Worm (Caenorhabditis elegans): ENCODE results near the gene B0228.7.
A peak's percentile ranks its signal among the peaks of the same experiment; 100 is the strongest.

The B0228.7 gene

DNA sequence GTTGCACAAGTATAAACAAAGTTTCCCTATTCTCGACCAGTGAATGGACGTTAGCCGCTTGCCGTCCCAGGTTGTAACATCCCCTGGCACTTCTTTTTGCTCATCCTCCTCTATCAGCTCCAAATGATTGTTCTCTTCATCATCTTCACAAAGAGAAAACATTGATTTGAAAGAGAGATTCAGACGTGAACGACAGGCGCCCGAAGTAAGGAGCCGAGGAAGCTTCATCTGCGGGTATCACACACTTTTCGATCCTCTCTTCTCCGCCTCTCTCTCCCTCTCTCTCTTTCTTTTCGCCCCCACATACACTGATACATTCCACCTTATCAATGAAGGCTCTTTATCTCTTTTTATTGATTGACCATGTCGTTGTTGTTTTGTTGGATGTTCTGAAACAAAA is 36.0 kb downstream of the B0228.7 start:
- peak; percentile 61 for TF ChIP-seq rnt-1 (tag; optimal IDR thresholded peaks at IDR 0.05)
- no peak for TF ChIP-seq ets-4 (tag; optimal IDR thresholded peaks at IDR 0.05)
- peak; percentile 53 for TF ChIP-seq unc-55 (GFP tag; optimal IDR thresholded peaks at IDR 0.05)
- peak; percentile 62 for TF ChIP-seq ceh-18 (tag; optimal IDR thresholded peaks at IDR 0.05)

DNA sequence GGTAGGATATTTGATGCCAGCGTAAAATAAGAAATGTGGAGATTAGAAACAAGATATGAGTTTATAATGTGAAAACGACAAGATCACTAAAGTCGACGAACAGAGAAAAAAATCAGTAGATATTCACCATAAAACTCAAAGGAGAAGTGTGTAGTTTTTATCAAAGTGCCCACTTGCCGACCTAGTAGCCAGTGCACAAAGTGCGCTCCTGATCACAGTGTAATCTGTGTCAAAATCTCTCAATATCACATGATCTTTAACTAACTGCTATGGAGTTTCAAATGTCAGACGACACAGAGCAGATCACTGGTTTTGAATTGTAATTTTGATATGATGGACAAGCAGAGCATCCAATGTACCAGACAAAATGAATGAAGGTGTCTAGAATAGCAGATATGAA is 38.3 kb downstream of the B0228.7 start:
- TF ChIP-seq unc-55 (GFP tag; optimal IDR thresholded peaks at IDR 0.05) (peak; percentile 39), hlh-30 (tag; optimal IDR thresholded peaks at IDR 0.05; ENCODE audit: insufficient read depth) (peak; percentile 42), Y22D7AL.16 (tag; optimal IDR thresholded peaks at IDR 0.05) (no peak)

DNA sequence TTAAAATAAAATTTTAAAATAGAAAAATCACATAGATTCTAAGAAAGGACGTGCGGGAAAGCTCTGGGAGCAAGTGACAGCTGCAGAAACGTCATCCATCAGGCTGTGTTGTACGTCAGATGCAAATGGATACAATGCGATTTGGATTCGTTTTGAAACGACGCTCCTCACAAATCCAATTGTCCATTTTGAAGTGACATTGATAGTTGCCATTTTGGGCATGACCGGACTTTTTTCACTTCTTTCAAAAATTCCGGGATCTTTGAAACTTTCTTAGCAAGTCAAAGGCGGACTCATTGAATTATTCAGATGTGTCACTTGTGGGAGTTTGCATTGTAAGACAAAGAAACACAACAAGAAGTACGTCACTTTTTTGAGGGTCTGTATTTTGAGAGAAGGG is 39.8 kb downstream of the B0228.7 start:
- no peak for TF ChIP-seq unc-86 (tag; optimal IDR thresholded peaks at IDR 0.05)
- TF ChIP-seq hlh-30 (tag; optimal IDR thresholded peaks at IDR 0.05; ENCODE audit: insufficient read depth) = no peak
- no peak for TF ChIP-seq Y22D7AL.16 (tag; optimal IDR thresholded peaks at IDR 0.05)
- TF ChIP-seq unc-42 (tag; optimal IDR thresholded peaks at IDR 0.05) = peak; percentile 73
- TF ChIP-seq ets-4 (tag; optimal IDR thresholded peaks at IDR 0.05) = no peak
- no peak for TF ChIP-seq ceh-48 (tag; optimal IDR thresholded peaks at IDR 0.05)
- TF ChIP-seq pat-9 (tag; optimal IDR thresholded peaks at IDR 0.05) = no peak
- no peak for TF ChIP-seq K09A11.1 (tag; optimal IDR thresholded peaks at IDR 0.05; ENCODE audit: insufficient read depth)
- no peak for TF ChIP-seq ceh-6 (GFP tag; optimal IDR thresholded peaks at IDR 0.05)
- peak; percentile 18 for TF ChIP-seq unc-55 (GFP tag; optimal IDR thresholded peaks at IDR 0.05)
- no peak for TF ChIP-seq F13H6.1 (tag; optimal IDR thresholded peaks at IDR 0.05)
- no peak for TF ChIP-seq hlh-8 (tag; optimal IDR thresholded peaks at IDR 0.05)
- TF ChIP-seq ceh-30 (tag; optimal IDR thresholded peaks at IDR 0.05) = no peak
- no peak for TF ChIP-seq rnt-1 (tag; optimal IDR thresholded peaks at IDR 0.05)
- no peak for TF ChIP-seq ceh-2 (tag; optimal IDR thresholded peaks at IDR 0.05)

DNA sequence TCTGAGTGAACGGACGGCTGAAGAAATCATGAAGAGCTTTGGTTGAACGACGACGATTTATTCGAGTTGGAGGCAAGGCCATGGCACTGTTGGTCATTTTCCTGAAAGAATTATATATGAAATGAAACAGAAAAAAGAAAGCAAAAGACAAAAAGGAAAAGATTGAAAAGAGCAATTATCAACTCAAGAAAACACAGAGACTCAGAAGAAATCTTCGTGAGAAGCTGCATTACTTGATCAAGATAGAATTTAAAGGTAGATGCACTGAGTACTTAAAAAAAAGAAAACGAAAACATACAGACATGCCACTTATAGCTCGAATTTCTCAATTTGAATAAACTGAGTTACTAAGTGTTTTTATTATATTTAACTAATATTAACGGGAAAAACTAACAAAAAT is 40.3 kb downstream of the B0228.7 start, which contains the start of gene cpna-5:
Gene cpna-5, minus strand, starts transcription at position 101 of the 400 bp plus-strand sequence.
- TF ChIP-seq tbx-2 (tag; optimal IDR thresholded peaks at IDR 0.05) (no peak), eyg-1 (tag; optimal IDR thresholded peaks at IDR 0.05) (no peak), unc-42 (tag; optimal IDR thresholded peaks at IDR 0.05) (no peak), ttx-3 (tag; optimal IDR thresholded peaks at IDR 0.05) (no peak), pat-9 (tag; optimal IDR thresholded peaks at IDR 0.05) (no peak), ceh-48 (tag; optimal IDR thresholded peaks at IDR 0.05) (no peak), ceh-9 (tag; optimal IDR thresholded peaks at IDR 0.05) (no peak), T23F11.4 (GFP tag; optimal IDR thresholded peaks at IDR 0.05) (no peak), odd-2 (tag; optimal IDR thresholded peaks at IDR 0.05) (no peak), dve-1 (tag; optimal IDR thresholded peaks at IDR 0.05) (no peak), C38D4.7 (GFP tag; optimal IDR thresholded peaks at IDR 0.05) (no peak), hlh-15 (tag; optimal IDR thresholded peaks at IDR 0.05) (no peak), sox-4 (tag; optimal IDR thresholded peaks at IDR 0.05) (no peak), pqm-1 (tag; optimal IDR thresholded peaks at IDR 0.05) (no peak)

DNA sequence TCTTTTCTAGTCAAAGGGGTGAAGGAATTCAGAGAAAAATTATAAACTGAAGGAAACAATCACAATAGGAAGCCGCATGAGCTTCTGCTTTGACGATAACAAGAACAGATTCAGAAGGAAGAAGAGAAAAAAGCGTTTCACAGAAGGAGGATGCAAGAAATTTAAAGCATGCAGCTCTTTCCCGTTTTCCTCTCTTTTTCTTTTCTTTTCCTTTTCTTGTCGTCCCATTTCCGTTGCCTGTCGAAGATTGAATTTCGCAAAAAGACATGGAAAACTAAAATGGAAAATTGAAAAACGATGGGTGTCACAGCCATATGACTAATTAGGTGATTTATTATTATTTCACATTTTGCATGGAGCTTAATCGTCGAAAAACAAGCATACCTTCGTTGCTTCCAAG is 42.7 kb downstream of the B0228.7 start:
- no peak for TF ChIP-seq ahr-1 (tag; optimal IDR thresholded peaks at IDR 0.05)
- no peak for TF ChIP-seq C08G9.2 (tag; optimal IDR thresholded peaks at IDR 0.05)
- TF ChIP-seq unc-55 (GFP tag; optimal IDR thresholded peaks at IDR 0.05) = no peak
- peak; percentile 81 for TF ChIP-seq unc-42 (tag; optimal IDR thresholded peaks at IDR 0.05)
- no peak for TF ChIP-seq fkh-10 (GFP tag; optimal IDR thresholded peaks at IDR 0.05)
- no peak for TF ChIP-seq ceh-18 (tag; optimal IDR thresholded peaks at IDR 0.05)
- TF ChIP-seq sox-2 (GFP tag; IDR thresholded peaks at IDR 0.05) = no peak
- no peak for TF ChIP-seq ceh-22 (tag; optimal IDR thresholded peaks at IDR 0.05)

Measured in whole organism, late embryonic.